Fruit fly (Drosophila melanogaster): Measurements from ENCODE around the gene Tsp74F.

The Tsp74F gene

DNA sequence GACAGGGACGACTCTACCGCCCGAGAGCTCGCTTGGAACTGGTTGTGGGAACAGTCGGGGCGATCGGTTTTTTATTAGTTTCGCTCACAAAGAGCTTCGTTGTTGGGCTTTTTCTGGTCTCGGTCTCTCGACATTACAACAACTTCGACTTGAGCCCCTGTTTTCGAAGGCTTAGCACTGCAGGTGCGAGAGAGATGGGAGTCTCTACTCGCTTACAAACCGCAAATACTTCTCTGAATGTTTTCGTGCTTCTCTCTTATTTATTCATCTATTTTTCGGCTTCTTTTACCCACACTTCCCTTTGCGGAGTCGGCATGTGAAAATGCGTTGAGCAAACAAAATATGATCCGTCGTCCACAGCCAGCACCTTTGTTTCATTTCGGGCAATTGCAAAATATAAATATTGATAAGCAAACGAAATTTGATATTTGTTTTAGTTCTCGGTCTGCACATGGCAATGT is at the start of gene Tsp74F:
TSS of gene Tsp74F (minus strand) at position 48 of the 461 bp plus-strand sequence.
- no peak for TF ChIP-seq rn (GFP tag; IDR thresholded peaks at IDR 0.05)
- 0 out of 3 replicates have a peak, but pooled peaks have one; percentile 35 for TF ChIP-seq CG4496 (GFP tag; IDR thresholded peaks at IDR 0.05)
- peak; percentile 15 for TF ChIP-seq EcR (GFP tag; optimal IDR thresholded peaks at IDR 0.05)

- no peak for TF ChIP-seq CG8301 (tag; optimal IDR thresholded peaks at IDR 0.05)
- no peak for TF ChIP-seq CG15710 (tag; optimal IDR thresholded peaks at IDR 0.05)
- no peak for TF ChIP-seq EcR (GFP tag; optimal IDR thresholded peaks at IDR 0.05)
- TF ChIP-seq CG12605 (GFP tag; IDR thresholded peaks at IDR 0.05), result no peak
- TF ChIP-seq Ets98B (GFP tag; IDR thresholded peaks at IDR 0.05), result no peak
- no peak for TF ChIP-seq fd96Ca (GFP tag; IDR thresholded peaks at IDR 0.05)
- no peak for TF ChIP-seq CG10348 (GFP tag; IDR thresholded peaks at IDR 0.05)
- no peak for TF ChIP-seq Pif1B (GFP tag; optimal IDR thresholded peaks at IDR 0.05)
- no peak for TF ChIP-seq CG17806 (tag; optimal IDR thresholded peaks at IDR 0.05)
These were observed 49.8 kb upstream of the Tsp74F start for dm6 chr3L:17945422-17945821.

DNA sequence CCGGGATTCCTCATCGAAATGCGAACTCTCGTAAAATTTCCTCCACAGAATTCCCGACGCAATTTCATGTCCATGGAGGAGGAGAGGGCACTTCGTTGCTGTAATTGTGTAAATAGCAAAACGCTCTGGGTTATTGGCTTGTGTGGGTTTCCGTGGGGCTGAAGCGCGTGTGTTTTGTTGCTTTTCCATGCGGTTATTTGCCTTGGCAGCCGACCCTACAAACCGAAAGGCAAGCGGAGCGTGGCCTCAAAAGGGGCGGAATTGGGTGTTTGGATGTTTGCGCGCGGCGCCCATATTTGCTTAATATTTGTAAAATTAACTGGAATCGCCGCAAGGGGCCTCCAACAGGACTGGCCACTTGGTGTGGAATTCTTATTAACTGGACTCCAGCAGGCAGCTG is 49.0 kb upstream of the Tsp74F start:
- no peak for TF ChIP-seq CG17806 (tag; optimal IDR thresholded peaks at IDR 0.05)
- TF ChIP-seq CG8301 (tag; optimal IDR thresholded peaks at IDR 0.05), result no peak
- peak; percentile 20 for TF ChIP-seq EcR (GFP tag; optimal IDR thresholded peaks at IDR 0.05)
- no peak for TF ChIP-seq gl (tag; optimal IDR thresholded peaks at IDR 0.05)

DNA sequence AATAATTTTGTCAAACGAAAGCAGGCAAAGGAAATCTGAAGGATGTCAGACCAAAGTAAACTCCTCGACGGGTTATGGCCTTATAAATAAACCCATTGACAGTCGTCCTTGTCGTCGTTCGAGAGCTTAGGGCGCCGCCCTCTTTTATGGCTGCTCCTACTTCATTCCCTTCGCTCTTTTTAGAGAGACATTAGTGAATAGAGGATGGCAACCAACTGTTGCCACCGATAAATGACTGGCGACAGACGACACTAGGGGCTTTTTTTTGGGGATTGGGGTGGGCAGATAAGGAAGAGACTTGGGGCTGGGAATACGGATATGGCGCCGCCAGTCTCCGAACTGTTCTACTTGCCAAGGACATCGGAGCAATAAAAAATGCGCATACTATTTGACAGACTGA is 46.8 kb upstream of the Tsp74F start:
- TF ChIP-seq CG17806 (tag; optimal IDR thresholded peaks at IDR 0.05) (no peak), CG15710 (tag; optimal IDR thresholded peaks at IDR 0.05) (no peak), CG9948 (tag; optimal IDR thresholded peaks at IDR 0.05) (no peak)

dm6 chr3L:17941575-17941974 is 45.9 kb upstream of the Tsp74F start:
- no peak for TF ChIP-seq D1 (tag; optimal IDR thresholded peaks at IDR 0.05)

dm6 chr3L:17940988-17941387 is 45.3 kb upstream of the Tsp74F start:
- no peak for TF ChIP-seq CG9948 (tag; optimal IDR thresholded peaks at IDR 0.05)
- no peak for TF ChIP-seq fd96Ca (GFP tag; IDR thresholded peaks at IDR 0.05)
- TF ChIP-seq CG12605 (GFP tag; IDR thresholded peaks at IDR 0.05), result no peak
- TF ChIP-seq gl (tag; optimal IDR thresholded peaks at IDR 0.05), result no peak
- no peak for TF ChIP-seq CG15710 (tag; optimal IDR thresholded peaks at IDR 0.05)
- no peak for TF ChIP-seq CG10348 (GFP tag; IDR thresholded peaks at IDR 0.05)
- no peak for TF ChIP-seq CG8301 (tag; optimal IDR thresholded peaks at IDR 0.05)

DNA sequence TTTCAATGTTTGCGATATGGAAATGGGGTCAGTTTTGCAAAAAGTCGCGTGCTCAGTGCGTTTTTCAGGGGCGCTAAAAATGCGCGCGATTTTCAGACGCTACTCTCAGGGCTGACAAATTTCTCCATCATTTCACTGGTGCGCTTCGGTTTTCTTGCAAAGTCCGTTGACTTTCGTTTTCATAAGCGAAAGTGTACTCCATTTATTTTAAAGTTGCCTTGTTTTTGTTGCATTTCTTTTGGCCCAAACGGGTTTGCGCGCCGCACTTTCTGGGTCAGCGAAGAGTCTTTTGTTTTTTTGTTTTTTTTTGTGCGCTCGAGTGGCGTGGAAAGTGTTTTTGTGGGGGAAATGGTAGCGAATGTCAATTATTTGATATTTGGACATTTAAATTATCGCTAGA is 44.0 kb upstream of the Tsp74F start:
- peak; percentile 75 for TF ChIP-seq Snoo (tag; optimal IDR thresholded peaks at IDR 0.05)
- no peak for TF ChIP-seq D1 (tag; optimal IDR thresholded peaks at IDR 0.05)
- peak; percentile 2 for TF ChIP-seq CG14655 (GFP tag; optimal IDR thresholded peaks at IDR 0.05)

DNA sequence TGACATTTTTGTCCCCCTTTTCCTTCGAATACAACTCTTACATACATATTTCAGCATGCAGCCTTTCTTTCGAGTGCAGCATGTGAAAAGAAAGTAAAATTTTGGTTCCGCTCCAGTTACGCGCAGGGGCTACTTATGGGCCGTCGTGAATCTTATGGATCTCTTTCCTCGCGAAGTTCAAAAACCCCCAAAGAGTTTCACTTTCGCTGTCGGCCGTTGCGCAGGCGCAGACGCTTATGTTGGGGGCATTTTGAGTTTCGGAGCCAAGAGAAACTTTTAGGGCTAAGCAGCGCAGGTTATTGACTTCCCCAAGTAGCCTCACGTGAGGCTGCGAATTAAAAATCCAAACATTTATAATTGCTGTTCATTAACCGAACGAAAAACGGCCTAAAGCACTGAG is 43.0 kb upstream of the Tsp74F start:
- TF ChIP-seq CG15710 (tag; optimal IDR thresholded peaks at IDR 0.05) (no peak), CG32121 (GFP tag; IDR thresholded peaks at IDR 0.05) (no peak), CG34367 (tag; optimal IDR thresholded peaks at IDR 0.05) (no peak), Pif1B (GFP tag; optimal IDR thresholded peaks at IDR 0.05) (no peak), Ets98B (GFP tag; IDR thresholded peaks at IDR 0.05) (no peak), CG12605 (GFP tag; IDR thresholded peaks at IDR 0.05) (no peak), fd96Ca (GFP tag; IDR thresholded peaks at IDR 0.05) (no peak), Snoo (tag; optimal IDR thresholded peaks at IDR 0.05) (no peak)

DNA sequence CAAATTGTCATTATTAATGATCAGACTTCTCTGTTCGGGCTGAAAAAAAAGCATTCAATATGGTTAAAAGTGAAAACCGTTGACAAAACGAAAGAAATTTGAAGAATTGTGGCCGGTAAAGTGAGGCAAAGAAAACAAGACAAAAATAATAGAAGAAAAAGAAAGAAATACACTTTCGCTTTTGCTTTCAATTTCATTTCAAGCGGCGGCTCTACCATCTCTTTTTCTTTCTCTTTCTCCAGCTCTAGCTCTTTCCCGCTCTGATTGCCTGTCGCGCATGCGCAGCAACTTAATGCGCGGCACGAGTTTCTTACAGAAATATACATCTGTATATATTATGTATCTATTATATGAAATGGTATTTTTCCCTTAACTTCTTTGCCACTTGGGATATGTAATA is 41.7 kb upstream of the Tsp74F start:
- TF ChIP-seq CG9948 (tag; optimal IDR thresholded peaks at IDR 0.05), result no peak

DNA sequence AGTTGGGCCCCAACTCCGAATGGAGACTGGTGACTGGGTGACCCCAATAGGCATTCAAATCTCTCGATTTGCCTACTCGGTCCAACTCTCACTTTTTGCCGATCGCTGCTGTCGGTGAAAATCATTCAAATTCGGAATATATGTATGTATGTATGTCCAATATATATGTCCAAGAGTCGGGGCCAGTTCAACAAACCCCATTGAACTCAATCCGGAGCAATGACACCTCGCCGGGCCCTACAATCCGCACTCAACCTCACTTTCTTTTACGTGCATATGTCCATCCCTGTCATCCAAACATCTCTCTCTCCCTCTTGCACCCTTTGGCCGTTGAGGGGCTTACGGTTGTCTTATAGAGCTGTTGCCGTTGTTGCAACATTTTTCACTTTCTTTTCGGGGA is 39.4 kb upstream of the Tsp74F start:
- TF ChIP-seq D1 (tag; optimal IDR thresholded peaks at IDR 0.05) (no peak), CG10348 (GFP tag; IDR thresholded peaks at IDR 0.05) (no peak), CG32121 (GFP tag; IDR thresholded peaks at IDR 0.05) (no peak), CG17806 (tag; optimal IDR thresholded peaks at IDR 0.05) (no peak), CG8159 (tag; optimal IDR thresholded peaks at IDR 0.05) (no peak), EcR (GFP tag; optimal IDR thresholded peaks at IDR 0.05) (no peak), Pif1A (GFP tag; optimal IDR thresholded peaks at IDR 0.05) (no peak), gl (tag; optimal IDR thresholded peaks at IDR 0.05) (no peak), CG14655 (GFP tag; optimal IDR thresholded peaks at IDR 0.05) (no peak)

Data from whole organism, pupa.